Worm (Caenorhabditis elegans) whole organism, dauer: ENCODE results near the gene atf-6.

ENCODE experiments used
- unc-62 ChIP-seq: sonication (generic microtip); optimal IDR thresholded peaks from 2 replicates; lab custom pipeline; 2017; ENCODE audit warnings: missing biosample characterization, missing genetic modification reagents, missing genetic modification characterization

atf-6 gene

ce11 chrX:12512472-12513137 is 31.9 kb downstream of the atf-6 start:
- no peak for TF ChIP-seq unc-62 (GFP tag; lab: Kevin White, UChicago)

ce11 chrX:12513415-12513814 is 32.7 kb downstream of the atf-6 start:
- no peak for TF ChIP-seq unc-62 (GFP tag; lab: Kevin White, UChicago)

DNA sequence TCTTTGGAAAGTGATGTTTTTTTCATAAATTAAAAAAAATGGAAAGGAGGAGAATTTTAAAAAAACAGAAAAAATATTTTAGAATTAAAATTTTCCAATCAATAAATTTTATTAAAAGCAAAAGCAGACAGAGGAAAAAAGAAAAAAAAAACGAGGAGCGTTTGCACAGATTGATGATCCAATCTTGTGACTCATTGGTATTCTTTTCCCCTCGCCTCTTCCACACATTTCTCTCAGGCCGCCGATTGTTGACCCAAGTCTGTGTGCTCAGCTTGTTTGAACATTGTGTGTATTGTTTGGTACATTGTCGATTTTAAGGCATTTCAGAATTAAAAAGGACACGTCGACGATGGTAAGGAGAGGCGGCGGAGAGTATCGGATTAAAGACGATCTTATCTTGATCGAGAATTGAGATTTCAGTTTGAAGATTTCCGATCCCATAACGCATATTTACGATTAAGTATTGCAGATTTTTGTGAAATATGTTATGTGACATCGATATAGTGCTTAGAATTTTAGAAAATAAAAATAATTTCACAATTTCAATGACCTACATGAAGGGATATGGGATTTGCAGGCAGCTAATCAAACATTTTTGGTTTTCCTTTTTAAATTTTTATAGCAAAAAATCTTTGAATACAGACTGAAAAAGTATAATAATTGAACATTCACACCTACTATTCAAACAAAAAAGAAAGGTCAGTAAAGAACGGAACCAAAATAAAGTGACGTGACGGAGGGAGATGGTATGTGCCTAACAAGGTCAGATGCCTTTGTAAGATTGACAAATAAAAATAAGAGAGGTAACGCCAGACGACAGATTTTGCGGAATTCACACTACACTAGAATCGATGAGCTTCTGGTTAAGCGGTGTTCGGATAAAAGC is 35.1 kb downstream of the atf-6 start:
- TF ChIP-seq unc-62 (GFP tag; lab: Kevin White, UChicago), result no peak

- TF ChIP-seq unc-62 (GFP tag; lab: Kevin White, UChicago), result no peak
Observed at ce11 chrX:12516482-12516826, 35.7 kb downstream of the atf-6 start.

ce11 chrX:12517307-12517706 is 36.6 kb downstream of the atf-6 start:
- no peak for TF ChIP-seq unc-62 (GFP tag; lab: Kevin White, UChicago)

- TF ChIP-seq unc-62 (GFP tag; lab: Kevin White, UChicago), result no peak
Observed at ce11 chrX:12517886-12518285, 37.1 kb downstream of the atf-6 start.

- TF ChIP-seq unc-62 (GFP tag; lab: Kevin White, UChicago), result no peak
Observed at ce11 chrX:12518469-12518868, 37.7 kb downstream of the atf-6 start.

DNA sequence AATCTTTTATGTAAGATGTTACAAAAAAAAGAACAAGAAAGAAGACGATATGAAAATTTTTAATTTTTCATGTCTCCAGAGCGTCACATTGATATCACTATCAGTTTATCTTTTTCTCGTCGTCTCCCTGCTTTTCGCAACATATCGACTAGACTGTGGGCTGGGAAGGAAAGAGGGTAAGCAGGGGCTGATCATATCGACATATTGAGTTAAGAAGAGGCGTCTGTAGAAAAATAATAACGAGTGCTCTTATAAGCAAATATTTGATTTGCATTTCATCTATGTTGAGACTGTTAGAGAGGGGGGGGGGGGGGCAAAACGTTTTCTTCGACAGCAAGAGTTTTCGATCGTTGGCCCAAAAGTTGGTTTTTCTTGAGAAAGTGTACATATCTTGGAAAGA is 38.2 kb downstream of the atf-6 start:
- no peak for TF ChIP-seq unc-62 (GFP tag; lab: Kevin White, UChicago)

DNA sequence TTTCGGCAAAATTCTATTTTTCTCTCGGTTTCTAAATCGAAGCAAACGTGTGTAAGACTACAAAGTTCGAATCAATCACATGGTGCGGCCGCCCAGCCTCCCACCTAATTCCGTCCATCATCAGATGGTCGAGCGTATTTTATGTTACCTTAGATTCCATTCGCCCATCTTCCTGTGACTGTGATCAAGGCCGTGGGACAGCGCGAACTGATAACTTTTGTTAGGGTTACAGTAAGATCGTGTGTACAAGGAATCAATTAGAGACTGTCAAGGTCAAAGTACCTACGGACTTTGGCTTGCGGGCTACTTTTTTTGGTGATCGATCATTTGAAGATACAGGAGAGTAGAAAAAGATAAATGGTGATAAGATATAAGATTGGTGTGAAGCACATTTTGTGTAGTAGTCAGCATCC is 42.3 kb downstream of the atf-6 start:
- TF ChIP-seq unc-62 (GFP tag; lab: Kevin White, UChicago), result no peak

- no peak for TF ChIP-seq unc-62 (GFP tag; lab: Kevin White, UChicago)
Observed at ce11 chrX:12524514-12524913, 43.8 kb downstream of the atf-6 start.

ce11 chrX:12525359-12525839 is 44.7 kb downstream of the atf-6 start, which contains the start of gene scd-1:
Gene scd-1 (minus strand): TSS chrX:12525789.
- TF ChIP-seq unc-62 (GFP tag; lab: Kevin White, UChicago), result no peak

DNA sequence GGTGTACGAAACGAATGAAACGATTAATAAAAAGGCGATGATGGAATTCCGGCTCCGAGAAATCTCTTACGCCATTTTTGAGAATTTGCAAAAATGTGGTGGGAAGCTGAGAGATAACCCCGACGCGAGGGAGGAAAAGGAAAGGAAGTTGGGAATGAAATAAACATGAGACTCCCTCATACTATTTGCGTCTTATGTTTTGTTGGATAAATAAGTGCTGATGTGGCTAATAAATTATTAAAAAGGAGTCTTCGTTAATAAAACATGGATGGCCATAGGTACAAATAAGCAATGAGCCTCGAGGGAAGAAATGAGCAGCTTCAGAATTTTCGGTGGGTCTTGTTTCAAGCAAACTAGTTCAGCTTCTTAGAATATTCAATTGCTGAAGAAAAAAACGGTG is 51.7 kb downstream of the atf-6 start:
- TF ChIP-seq unc-62 (GFP tag; lab: Kevin White, UChicago), result no peak

- TF ChIP-seq unc-62 (GFP tag; lab: Kevin White, UChicago), result no peak
Observed at ce11 chrX:12534476-12534875, 53.7 kb downstream of the atf-6 start.
